Fruit fly (Drosophila melanogaster) whole organism, wandering third instar larva: ENCODE data around the gene Rabex-5.
A peak's percentile ranks its signal among the peaks of the same experiment; 100 is the strongest.

Experiments used
- Abd-B ChIP-seq: fragments of >200 bp; optimal IDR thresholded peaks from 2 replicates; lab custom pipeline; 2017; ENCODE audit warnings: missing biosample characterization, missing genetic modification characterization
- CG32264 ChIP-seq: fragments of 200-800 bp; sonication (Bioruptor generic); optimal IDR thresholded peaks from 2 replicates; lab custom pipeline; 2016; ENCODE audit warnings: missing biosample characterization, missing genetic modification characterization
- CG9705 ChIP-seq: fragments of 200-800 bp; sonication (Bioruptor generic); optimal IDR thresholded peaks from 2 replicates; lab custom pipeline; 2018; ENCODE audit warnings: missing biosample characterization, mild to moderate bottlenecking, missing genetic modification characterization
- CrebA ChIP-seq: fragments of 200-800 bp; sonication (Bioruptor generic); optimal IDR thresholded peaks from 2 replicates; lab custom pipeline; 2016; ENCODE audit warnings: missing biosample characterization, mild to moderate bottlenecking, missing genetic modification characterization, borderline replicate concordance
- Dfd ChIP-seq: fragments of >200 bp; optimal IDR thresholded peaks from 2 replicates; lab custom pipeline; 2017; ENCODE audit warnings: missing biosample characterization, missing genetic modification characterization
- Dif ChIP-seq: fragments of 200-275, 200-300 bp; sonication (Bioruptor generic); optimal IDR thresholded peaks from 2 replicates; lab custom pipeline; 2018; ENCODE audit warnings: missing biosample characterization, missing genetic modification characterization; ENCODE audit not compliant: partially characterized antibody
- GATAd ChIP-seq: sonication (Bioruptor generic); optimal IDR thresholded peaks from 2 replicates; lab custom pipeline; 2016; ENCODE audit warnings: missing biosample characterization, missing genetic modification characterization
- HLH106 ChIP-seq: fragments of 200-800 bp; optimal IDR thresholded peaks from 3 replicates; lab custom pipeline; 2019; ENCODE audit warnings: missing biosample characterization, mild to moderate bottlenecking, missing genetic modification characterization, moderate library complexity
- Hnf4 ChIP-seq: fragments of 200-800 bp; sonication (Bioruptor generic); optimal IDR thresholded peaks from 2 replicates; lab custom pipeline; 2016; ENCODE audit warnings: missing biosample characterization, mild to moderate bottlenecking, missing genetic modification characterization
- Hr78 ChIP-seq: fragments of >200 bp; optimal IDR thresholded peaks from 2 replicates; lab custom pipeline; 2017; ENCODE audit warnings: missing biosample characterization, missing genetic modification characterization
- Hr83 ChIP-seq: fragments of 200-300 bp; sonication (Bioruptor generic); optimal IDR thresholded peaks from 2 replicates; lab custom pipeline; 2016; ENCODE audit warnings: missing biosample characterization, mild to moderate bottlenecking, missing genetic modification characterization, moderate library complexity; ENCODE audit not compliant: poor library complexity, severe bottlenecking
- Jra ChIP-seq: sonication (Bioruptor generic); optimal IDR thresholded peaks from 2 replicates; lab custom pipeline; 2016; ENCODE audit warnings: missing biosample characterization, missing genetic modification characterization
- Mio ChIP-seq: sonication (Bioruptor generic); optimal IDR thresholded peaks from 2 replicates; lab custom pipeline; 2016; ENCODE audit warnings: missing biosample characterization, missing genetic modification characterization
- Myc ChIP-seq: fragments of >200 bp; optimal IDR thresholded peaks from 2 replicates; lab custom pipeline; 2017
- N ChIP-seq: fragments of >200 bp; optimal IDR thresholded peaks from 2 replicates; lab custom pipeline; 2018; ENCODE audit warnings: missing biosample characterization, missing external identifiers, missing genetic modification characterization
- OdsH ChIP-seq: fragments of 200-800 bp; sonication (Bioruptor generic); optimal IDR thresholded peaks from 2 replicates; lab custom pipeline; 2016; ENCODE audit warnings: missing biosample characterization, mild to moderate bottlenecking, missing genetic modification characterization
- Rel ChIP-seq, 2 experiments: fragments of 200-800 bp; sonication (Bioruptor generic) in 1 of 2; optimal IDR thresholded peaks; 2 replicates in 1 of 2; 3 replicates in 1 of 2; lab custom pipeline; 2016 to 2019; ENCODE audit warnings: mild to moderate bottlenecking in 2 of 2, missing biosample characterization in 2 of 2, missing genetic modification characterization in 2 of 2, moderate library complexity in 1 of 2
- Sp1 ChIP-seq: fragments of 200-800 bp; sonication (Bioruptor generic); optimal IDR thresholded peaks from 3 replicates; lab custom pipeline; 2019; ENCODE audit warnings: missing biosample characterization, mild to moderate bottlenecking, missing genetic modification characterization, moderate library complexity
- Vsx2 ChIP-seq: fragments of 200-300, 225-300 bp; sonication (Bioruptor generic); optimal IDR thresholded peaks from 2 replicates; lab custom pipeline; 2018; ENCODE audit warnings: missing biosample characterization, missing genetic modification characterization; ENCODE audit not compliant: partially characterized antibody
- br ChIP-seq: fragments of 200-800 bp; sonication (Bioruptor generic); optimal IDR thresholded peaks from 2 replicates; lab custom pipeline; 2016; ENCODE audit warnings: missing biosample characterization, missing genetic modification characterization
- brk ChIP-seq: fragments of 200-800 bp; sonication (Bioruptor generic); optimal IDR thresholded peaks from 2 replicates; lab custom pipeline; 2016; ENCODE audit warnings: missing biosample characterization, mild to moderate bottlenecking, missing genetic modification characterization
- dl ChIP-seq, 2 experiments: fragments of 175-275, 200-275 bp in 1 of 2; fragments of 200-275 bp in 1 of 2; sonication (Bioruptor generic); optimal IDR thresholded peaks; lab custom pipeline; 2018; ENCODE audit warnings: mild to moderate bottlenecking in 2 of 2, missing biosample characterization in 2 of 2, missing genetic modification characterization in 2 of 2, moderate library complexity in 2 of 2; ENCODE audit not compliant: partially characterized antibody in 2 of 2, insufficient read depth in 1 of 2
- dmrt93B ChIP-seq: fragments of 200-800 bp; sonication (Bioruptor generic); optimal IDR thresholded peaks from 2 replicates; lab custom pipeline; 2018; ENCODE audit warnings: missing biosample characterization, mild to moderate bottlenecking, missing genetic modification characterization
- dsf ChIP-seq: sonication (Bioruptor generic); optimal IDR thresholded peaks from 2 replicates; lab custom pipeline; 2016; ENCODE audit warnings: missing biosample characterization, missing genetic modification characterization, borderline replicate concordance
- ey ChIP-seq: fragments of 200-800 bp; sonication (Bioruptor generic); optimal IDR thresholded peaks from 2 replicates; lab custom pipeline; 2016; ENCODE audit warnings: missing biosample characterization, missing genetic modification characterization
- foxo ChIP-seq, 2 experiments: fragments of 200-800 bp; sonication (Bioruptor generic); optimal IDR thresholded peaks; 2 replicates in 1 of 2; 3 replicates in 1 of 2; lab custom pipeline; 2016 to 2017; ENCODE audit warnings: missing biosample characterization in 2 of 2, missing genetic modification characterization in 2 of 2
- fru ChIP-seq: fragments of 200-800 bp; sonication (Bioruptor generic); optimal IDR thresholded peaks from 3 replicates; lab custom pipeline; 2016; ENCODE audit warnings: missing biosample characterization, mild to moderate bottlenecking, missing genetic modification characterization
- h ChIP-seq: fragments of 200-800 bp; sonication (Bioruptor generic); optimal IDR thresholded peaks from 3 replicates; lab custom pipeline; 2016; ENCODE audit warnings: missing biosample characterization, mild to moderate bottlenecking, missing genetic modification characterization
- jim ChIP-seq: fragments of 175-275, 200-325 bp; sonication (Bioruptor generic); optimal IDR thresholded peaks from 2 replicates; lab custom pipeline; 2016; ENCODE audit warnings: missing biosample characterization, mild to moderate bottlenecking, missing genetic modification characterization
- lola ChIP-seq: fragments of >200 bp; optimal IDR thresholded peaks from 2 replicates; lab custom pipeline; 2017; ENCODE audit warnings: missing biosample characterization, missing genetic modification characterization
- pan ChIP-seq: fragments of >200 bp; optimal IDR thresholded peaks from 2 replicates; lab custom pipeline; 2017
- psq ChIP-seq: fragments of 200-800 bp; sonication (Bioruptor generic); optimal IDR thresholded peaks from 3 replicates; lab custom pipeline; 2017; ENCODE audit warnings: missing biosample characterization, mild to moderate bottlenecking, missing genetic modification characterization, moderate library complexity
- rgr ChIP-seq: fragments of 200-800 bp; sonication (Bioruptor generic); optimal IDR thresholded peaks from 3 replicates; lab custom pipeline; 2016; ENCODE audit warnings: missing biosample characterization, mild to moderate bottlenecking, missing genetic modification characterization
- sage ChIP-seq: fragments of 200-800 bp; sonication (Bioruptor generic); optimal IDR thresholded peaks from 2 replicates; lab custom pipeline; 2016; ENCODE audit warnings: missing biosample characterization, mild to moderate bottlenecking, missing genetic modification characterization
- sv ChIP-seq: fragments of 200-800 bp; sonication (Bioruptor generic); optimal IDR thresholded peaks from 3 replicates; lab custom pipeline; 2016; ENCODE audit warnings: missing biosample characterization, missing genetic modification characterization
- tai ChIP-seq: sonication (Bioruptor generic); optimal IDR thresholded peaks from 2 replicates; lab custom pipeline; 2016; ENCODE audit warnings: missing biosample characterization, missing genetic modification characterization
- usp ChIP-seq: fragments of >200 bp; optimal IDR thresholded peaks from 2 replicates; lab custom pipeline; 2017; ENCODE audit warnings: missing biosample characterization, missing genetic modification characterization
- woc ChIP-seq: sonication (Bioruptor generic); optimal IDR thresholded peaks from 2 replicates; lab custom pipeline; 2016; ENCODE audit warnings: missing biosample characterization, mild to moderate bottlenecking, missing genetic modification characterization

The Rabex-5 gene

dm6 chr3L:1335989-1336961 is 40.6 kb downstream of the Rabex-5 start:
- TF ChIP-seq dsf (GFP tag; lab: Kevin White, UChicago) (no peak), rgr (GFP tag; lab: Kevin White, UChicago) (peak; percentile 75), dmrt93B (GFP tag; lab: Kevin White, UChicago) (no peak), Hr78 (GFP tag; lab: Kevin White, UChicago) (no peak), Vsx2 (GFP tag; lab: Kevin White, UChicago) (no peak), Abd-B (GFP tag; lab: Kevin White, UChicago) (no peak), CrebA (no peak), jim (no peak), woc (GFP tag; lab: Kevin White, UChicago) (peak; percentile 10), Hnf4 (GFP tag; lab: Kevin White, UChicago) (peak; percentile 70), usp (no peak), Hr83 (no peak), N (GFP tag; lab: Kevin White, UChicago) (no peak), sv (GFP tag; lab: Kevin White, UChicago) (no peak), ey (GFP tag; lab: Kevin White, UChicago) (peak; percentile 62), Myc (lab: Kevin White, UChicago) (no peak), dl (GFP tag; optimal IDR thresholded peaks at IDR 0.05; lab: Kevin White, UChicago; ENCODE audit: insufficient read depth in 1 of 2, partially characterized antibody in 2 of 2) (peak in 1 of 2 experiments; percentile 20), HLH106 (peak; percentile 26), GATAd (GFP tag; lab: Kevin White, UChicago) (no peak), Dfd (no peak), h (peak; percentile 86), Rel (GFP tag; optimal IDR thresholded peaks at IDR 0.05; lab: Kevin White, UChicago) (peak; percentile 17), Rel (tag; optimal IDR thresholded peaks at IDR 0.05; lab: Kevin White, UChicago) (peak; percentile 36), fru (GFP tag; lab: Kevin White, UChicago) (peak; percentile 68), Dif (GFP tag; lab: Kevin White, UChicago) (peak; percentile 3), CG9705 (no peak), foxo (GFP tag; optimal IDR thresholded peaks at IDR 0.05; lab: Kevin White, UChicago) (peak in 1 of 2 experiments; percentile 61), pan (no peak), br (GFP tag; lab: Kevin White, UChicago) (peak; percentile 67), brk (GFP tag; lab: Kevin White, UChicago) (no peak), Mio (GFP tag; lab: Kevin White, UChicago) (no peak), CG32264 (GFP tag; lab: Kevin White, UChicago) (no peak), OdsH (GFP tag; lab: Kevin White, UChicago) (peak; percentile 74), sage (GFP tag; lab: Kevin White, UChicago) (no peak), Jra (peak; percentile 27), lola (GFP tag; lab: Kevin White, UChicago) (no peak), Sp1 (GFP tag; lab: Kevin White, UChicago) (peak; percentile 4), tai (no peak), psq (peak; percentile 35)

DNA sequence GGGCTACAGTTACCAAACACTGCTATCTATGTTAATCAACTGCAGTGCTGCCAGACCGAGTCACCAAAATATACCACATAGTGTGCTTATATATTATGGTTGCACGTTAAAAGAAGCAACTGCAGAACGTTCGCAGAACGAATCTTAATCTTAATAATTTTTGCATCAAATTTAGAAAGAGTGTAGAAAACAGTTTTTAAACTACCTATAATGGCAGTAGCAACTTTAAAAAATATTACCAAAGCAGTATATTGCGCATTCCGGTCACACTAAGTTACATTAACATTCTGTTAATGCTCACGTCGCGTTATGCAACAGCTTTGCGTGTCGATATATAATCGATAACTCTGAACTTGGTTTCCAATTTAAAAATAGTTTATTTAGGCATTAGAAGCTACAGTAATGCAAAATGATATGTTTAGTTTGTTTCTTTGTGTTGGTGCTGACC is 46.4 kb downstream of the Rabex-5 start, which contains the start of gene indra:
Gene indra (minus strand): TSS at position 271 of the 448 bp plus-strand sequence.
- TF ChIP-seq Dif (GFP tag; lab: Kevin White, UChicago) (no peak), jim (no peak), HLH106 (peak; percentile 69), Sp1 (GFP tag; lab: Kevin White, UChicago) (peak; percentile 53), Rel (GFP tag; optimal IDR thresholded peaks at IDR 0.05; lab: Kevin White, UChicago) (no peak), Rel (tag; optimal IDR thresholded peaks at IDR 0.05; lab: Kevin White, UChicago) (peak; percentile 46), Hr83 (no peak), OdsH (GFP tag; lab: Kevin White, UChicago) (no peak), CG32264 (GFP tag; lab: Kevin White, UChicago) (no peak), GATAd (GFP tag; lab: Kevin White, UChicago) (no peak), rgr (GFP tag; lab: Kevin White, UChicago) (peak; percentile 63), sage (GFP tag; lab: Kevin White, UChicago) (no peak), pan (no peak), Abd-B (GFP tag; lab: Kevin White, UChicago) (no peak), Dfd (no peak), Myc (lab: Kevin White, UChicago) (peak; percentile 61), sv (GFP tag; lab: Kevin White, UChicago) (peak; percentile 68), tai (no peak), Mio (GFP tag; lab: Kevin White, UChicago) (peak; percentile 10), woc (GFP tag; lab: Kevin White, UChicago) (peak; percentile 57), Jra (peak; percentile 53), Hr78 (GFP tag; lab: Kevin White, UChicago) (no peak), dsf (GFP tag; lab: Kevin White, UChicago) (no peak), dl (GFP tag; optimal IDR thresholded peaks at IDR 0.05; lab: Kevin White, UChicago; ENCODE audit: insufficient read depth in 1 of 2, partially characterized antibody in 2 of 2) (no peak), usp (no peak), ey (GFP tag; lab: Kevin White, UChicago) (peak; percentile 79), psq (peak; percentile 31), foxo (GFP tag; optimal IDR thresholded peaks at IDR 0.05; lab: Kevin White, UChicago) (peak in 1 of 2 experiments; percentile 67), dmrt93B (GFP tag; lab: Kevin White, UChicago) (no peak), Vsx2 (GFP tag; lab: Kevin White, UChicago) (no peak), CG9705 (peak; percentile 35), CrebA (no peak), lola (GFP tag; lab: Kevin White, UChicago) (no peak), N (GFP tag; lab: Kevin White, UChicago) (no peak), br (GFP tag; lab: Kevin White, UChicago) (no peak), fru (GFP tag; lab: Kevin White, UChicago) (peak; percentile 69), brk (GFP tag; lab: Kevin White, UChicago) (no peak), Hnf4 (GFP tag; lab: Kevin White, UChicago) (no peak), h (peak; percentile 72)
